Fruit fly (Drosophila melanogaster): ENCODE results near the gene CG42752.

The CG42752 gene

DNA sequence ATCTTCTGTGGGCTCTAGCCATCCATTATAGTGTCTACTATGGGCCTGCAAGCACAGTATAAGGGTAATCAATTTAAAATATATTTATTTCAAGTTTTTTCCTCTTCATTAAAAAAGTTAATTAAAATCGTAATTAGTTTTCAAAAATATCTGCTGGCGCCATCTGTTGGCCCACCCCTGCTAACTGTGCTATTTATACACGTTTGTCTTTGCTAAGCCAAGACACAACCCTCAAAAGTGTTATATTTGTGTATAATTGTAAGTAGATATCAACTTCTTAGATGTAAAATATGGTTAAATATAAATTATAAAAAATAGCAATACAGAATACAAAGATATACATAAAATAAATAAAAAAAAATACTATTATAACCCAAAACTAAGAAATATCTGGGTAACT, 36.6 kb upstream of the CG42752 start:
- TF ChIP-seq lola (GFP tag; optimal IDR thresholded peaks at IDR 0.05) (no peak), Myc (optimal IDR thresholded peaks at IDR 0.05) (peak; percentile 72), OdsH (GFP tag; optimal IDR thresholded peaks at IDR 0.05) (no peak), dmrt93B (GFP tag; optimal IDR thresholded peaks at IDR 0.05) (no peak), Dif (GFP tag; optimal IDR thresholded peaks at IDR 0.05; ENCODE audit: partially characterized antibody) (no peak), fru (GFP tag; optimal IDR thresholded peaks at IDR 0.05) (peak; percentile 72), Mio (GFP tag; optimal IDR thresholded peaks at IDR 0.05) (no peak), dl (GFP tag; optimal IDR thresholded peaks at IDR 0.05; ENCODE audit: insufficient read depth in 1 of 2, partially characterized antibody in 2 of 2) (no peak), Abd-B (GFP tag; optimal IDR thresholded peaks at IDR 0.05) (no peak), jim (GFP tag; optimal IDR thresholded peaks at IDR 0.05) (no peak), Jra (GFP tag; optimal IDR thresholded peaks at IDR 0.05) (no peak), CG9705 (GFP tag; optimal IDR thresholded peaks at IDR 0.05) (no peak)

DNA sequence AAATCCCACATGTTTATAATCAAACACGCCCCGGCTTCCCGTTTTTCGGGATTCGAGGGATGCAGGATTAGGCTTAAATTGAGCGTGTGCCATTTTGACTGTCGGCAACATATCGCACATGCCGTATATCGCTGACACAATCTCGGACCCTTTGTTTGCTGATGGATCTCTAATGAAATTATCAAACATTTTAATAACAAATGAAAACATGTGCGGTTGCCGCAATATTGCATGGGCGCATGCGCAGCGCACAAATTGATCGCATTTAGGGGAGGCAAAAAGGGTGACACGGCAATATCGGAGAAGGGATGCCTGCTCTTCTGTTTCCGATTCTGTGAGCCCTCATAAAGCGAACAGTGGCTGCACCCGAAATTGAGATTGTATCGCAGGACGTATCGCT, 35.4 kb upstream of the CG42752 start:
- no peak for TF ChIP-seq woc (GFP tag; optimal IDR thresholded peaks at IDR 0.05)
- no peak for TF ChIP-seq jim (GFP tag; optimal IDR thresholded peaks at IDR 0.05)
- no peak for TF ChIP-seq dl (GFP tag; optimal IDR thresholded peaks at IDR 0.05; ENCODE audit: insufficient read depth in 1 of 2, partially characterized antibody in 2 of 2)
- TF ChIP-seq br (GFP tag; optimal IDR thresholded peaks at IDR 0.05), result no peak
- TF ChIP-seq brk (GFP tag; optimal IDR thresholded peaks at IDR 0.05), result no peak
- TF ChIP-seq Mio (GFP tag; optimal IDR thresholded peaks at IDR 0.05), result no peak
- TF ChIP-seq rgr (GFP tag; optimal IDR thresholded peaks at IDR 0.05), result no peak
- TF ChIP-seq lola (GFP tag; optimal IDR thresholded peaks at IDR 0.05), result no peak
- no peak for TF ChIP-seq Myc (optimal IDR thresholded peaks at IDR 0.05)
- no peak for TF ChIP-seq Vsx2 (GFP tag; optimal IDR thresholded peaks at IDR 0.05; ENCODE audit: partially characterized antibody)
- no peak for TF ChIP-seq CG32264 (GFP tag; optimal IDR thresholded peaks at IDR 0.05)
- no peak for TF ChIP-seq h (GFP tag; optimal IDR thresholded peaks at IDR 0.05)
- TF ChIP-seq sv (GFP tag; optimal IDR thresholded peaks at IDR 0.05), result no peak

DNA sequence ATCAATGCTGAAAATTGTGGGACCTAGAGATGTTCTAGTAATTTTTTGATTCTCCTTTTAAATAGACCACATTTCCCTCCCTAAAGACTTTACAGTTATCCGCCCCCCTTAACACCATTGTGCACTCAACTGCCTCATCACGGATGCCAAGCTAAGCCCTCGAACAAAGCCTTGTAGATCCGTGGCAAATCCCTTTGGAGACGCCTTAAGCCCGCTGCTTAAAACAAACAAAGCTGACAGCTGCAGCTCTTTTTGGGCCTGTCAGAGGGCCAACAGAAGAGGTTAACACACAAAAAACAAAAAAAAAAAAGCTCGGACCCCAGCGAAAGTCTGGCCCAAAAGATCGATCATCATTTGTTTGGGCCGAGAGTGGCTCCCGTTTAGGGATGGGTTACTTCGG, 27.9 kb upstream of the CG42752 start:
- no peak for TF ChIP-seq dsf (GFP tag; optimal IDR thresholded peaks at IDR 0.05; ENCODE audit: borderline replicate concordance)
- TF ChIP-seq psq (GFP tag; optimal IDR thresholded peaks at IDR 0.05), result no peak
- TF ChIP-seq br (GFP tag; optimal IDR thresholded peaks at IDR 0.05), result no peak
- no peak for TF ChIP-seq Mio (GFP tag; optimal IDR thresholded peaks at IDR 0.05)
- no peak for TF ChIP-seq woc (GFP tag; optimal IDR thresholded peaks at IDR 0.05)
- no peak for TF ChIP-seq foxo (GFP tag; optimal IDR thresholded peaks at IDR 0.05)
- no peak for TF ChIP-seq Dfd (GFP tag; optimal IDR thresholded peaks at IDR 0.05)
- TF ChIP-seq sv (GFP tag; optimal IDR thresholded peaks at IDR 0.05), result no peak
- no peak for TF ChIP-seq Hnf4 (GFP tag; optimal IDR thresholded peaks at IDR 0.05)
- no peak for TF ChIP-seq usp (GFP tag; optimal IDR thresholded peaks at IDR 0.05)
- no peak for TF ChIP-seq CrebA (GFP tag; optimal IDR thresholded peaks at IDR 0.05; ENCODE audit: borderline replicate concordance)

dm6 chr2L:18767137-18767536, 27.2 kb upstream of the CG42752 start:
- TF ChIP-seq HLH106 (tag; optimal IDR thresholded peaks at IDR 0.05) (no peak), ey (GFP tag; optimal IDR thresholded peaks at IDR 0.05) (no peak), psq (GFP tag; optimal IDR thresholded peaks at IDR 0.05) (no peak), Abd-B (GFP tag; optimal IDR thresholded peaks at IDR 0.05) (no peak), Dif (GFP tag; optimal IDR thresholded peaks at IDR 0.05; ENCODE audit: partially characterized antibody) (no peak), GATAd (GFP tag; optimal IDR thresholded peaks at IDR 0.05) (no peak), foxo (GFP tag; optimal IDR thresholded peaks at IDR 0.05) (no peak), CG9705 (GFP tag; optimal IDR thresholded peaks at IDR 0.05) (no peak), CG32264 (GFP tag; optimal IDR thresholded peaks at IDR 0.05) (no peak), dl (GFP tag; optimal IDR thresholded peaks at IDR 0.05; ENCODE audit: insufficient read depth in 1 of 2, partially characterized antibody in 2 of 2) (no peak)

dm6 chr2L:18765760-18766159, 25.9 kb upstream of the CG42752 start:
- TF ChIP-seq Hr78 (GFP tag; optimal IDR thresholded peaks at IDR 0.05) (no peak), Rel (GFP tag; optimal IDR thresholded peaks at IDR 0.05) (no peak), Rel (tag; optimal IDR thresholded peaks at IDR 0.05) (no peak), woc (GFP tag; optimal IDR thresholded peaks at IDR 0.05) (no peak), Vsx2 (GFP tag; optimal IDR thresholded peaks at IDR 0.05; ENCODE audit: partially characterized antibody) (no peak), CG32264 (GFP tag; optimal IDR thresholded peaks at IDR 0.05) (no peak), ey (GFP tag; optimal IDR thresholded peaks at IDR 0.05) (no peak)

Measured in whole organism, wandering third instar larva.